Worm (Caenorhabditis elegans) whole organism, L4 larva: ENCODE measurements around the gene chup-1.

Source experiments
- D1046.2 ChIP-seq: fragments of 200-800 bp; sonication (Bioruptor generic); IDR thresholded peaks from 2 replicates; pipeline ENCODE4 v1.3.6; 2022; ENCODE audit warnings: missing genetic modification characterization, missing compliant biosample characterization
- F10B5.3 ChIP-seq: sonication (generic microtip); optimal IDR thresholded peaks from 2 replicates; lab custom pipeline; 2016; ENCODE audit warnings: mild to moderate bottlenecking, missing genetic modification characterization, missing compliant biosample characterization
- F44E2.7 ChIP-seq: fragments of 200-800 bp; sonication (Bioruptor generic); IDR thresholded peaks from 2 replicates; pipeline ENCODE4 v2.1.2; 2022; ENCODE audit warnings: missing genetic modification characterization, missing compliant biosample characterization
- R02D3.7 ChIP-seq: fragments of 150-350 bp; sonication (generic microtip); optimal IDR thresholded peaks from 3 replicates; lab custom pipeline; 2014; ENCODE audit warnings: missing biosample characterization, missing genetic modification characterization
- T26A8.4 ChIP-seq: fragments of 200-800 bp; sonication (Bioruptor generic); IDR thresholded peaks from 2 replicates; pipeline ENCODE4 v1.3.6; 2022; ENCODE audit warnings: missing genetic modification characterization, missing compliant biosample characterization
- Y48G9A.11 ChIP-seq: fragments of 200-800 bp; sonication (Bioruptor generic); IDR thresholded peaks from 2 replicates; pipeline ENCODE4 v1.3.6; 2022; ENCODE audit warnings: missing genetic modification reagents, missing genetic modification characterization, missing compliant biosample characterization
- ZK546.5 ChIP-seq, 2 experiments: sonication (generic microtip); optimal IDR thresholded peaks; 2 replicates each; lab custom pipeline; 2017; ENCODE audit warnings: missing biosample characterization in 2 of 2, missing genetic modification characterization in 2 of 2
- aha-1 ChIP-seq: fragments of 150-350 bp; peaks from one replicate; lab custom pipeline; 2014; ENCODE audit warnings: missing biosample characterization, missing genetic modification characterization
- aly-2 ChIP-seq: sonication (generic microtip); optimal IDR thresholded peaks from 2 replicates; lab custom pipeline; 2018; ENCODE audit warnings: missing biosample characterization, missing genetic modification characterization
- ceh-20 ChIP-seq: fragments of 200-800 bp; sonication (Bioruptor generic); IDR thresholded peaks from 2 replicates; pipeline ENCODE4 v1.3.6; 2022; ENCODE audit warnings: missing genetic modification reagents, missing genetic modification characterization, missing compliant biosample characterization
- ceh-32 ChIP-seq: sonication (generic microtip); optimal IDR thresholded peaks from 2 replicates; lab custom pipeline; 2016; ENCODE audit warnings: mild to moderate bottlenecking, missing genetic modification characterization, missing compliant biosample characterization; ENCODE audit not compliant: poor library complexity
- ceh-44 ChIP-seq: fragments of 200-800 bp; sonication (Bioruptor generic); IDR thresholded peaks from 2 replicates; pipeline ENCODE4 v1.3.6; 2022; ENCODE audit warnings: missing genetic modification reagents, missing genetic modification characterization, missing compliant biosample characterization
- ceh-62 ChIP-seq: sonication (generic microtip); optimal IDR thresholded peaks from 2 replicates; lab custom pipeline; 2017; ENCODE audit warnings: missing biosample characterization, missing genetic modification characterization
- ceh-82 ChIP-seq: sonication (generic microtip); optimal IDR thresholded peaks from 2 replicates; lab custom pipeline; 2017; ENCODE audit warnings: missing biosample characterization, missing genetic modification characterization
- daf-12 ChIP-seq: fragments of 150-350 bp; optimal IDR thresholded peaks from 2 replicates; lab custom pipeline; 2014; ENCODE audit warnings: missing biosample characterization, missing genetic modification reagents, missing genetic modification characterization
- daf-16 ChIP-seq, 3 experiments: sonication (generic microtip); optimal IDR thresholded peaks; 2 replicates each; lab custom pipeline; 2016 to 2017; ENCODE audit warnings: missing genetic modification characterization in 3 of 3, missing genetic modification reagents in 3 of 3, mild to moderate bottlenecking in 2 of 3, missing compliant biosample characterization in 2 of 3, missing biosample characterization in 1 of 3, moderate library complexity in 1 of 3
- daf-19 ChIP-seq: fragments of 200-800 bp; sonication (Bioruptor generic); conservative IDR thresholded peaks from 2 replicates; pipeline ENCODE4 v1.3.6; 2022; ENCODE audit warnings: missing genetic modification characterization, missing compliant biosample characterization
- daf-8 ChIP-seq: fragments of 200-800 bp; sonication (Bioruptor generic); IDR thresholded peaks from 2 replicates; pipeline ENCODE4 v1.3.6; 2022; ENCODE audit warnings: missing genetic modification characterization, missing compliant biosample characterization
- dmd-6 ChIP-seq: fragments of 200-800 bp; sonication (Bioruptor generic); IDR thresholded peaks from 2 replicates; pipeline ENCODE4 v1.3.6; 2022; ENCODE audit warnings: missing genetic modification reagents, missing genetic modification characterization, missing compliant biosample characterization
- dmd-9 ChIP-seq: fragments of 200-800 bp; sonication (Bioruptor generic); IDR thresholded peaks from 2 replicates; pipeline ENCODE4 v1.3.6; 2022; ENCODE audit warnings: missing genetic modification reagents, missing genetic modification characterization, missing compliant biosample characterization
- dpl-1 ChIP-seq: fragments of 150-350 bp; optimal IDR thresholded peaks from 2 replicates; lab custom pipeline; 2014; ENCODE audit warnings: missing biosample characterization, missing genetic modification reagents, missing genetic modification characterization
- dve-1 ChIP-seq: sonication (generic microtip); optimal IDR thresholded peaks from 2 replicates; lab custom pipeline; 2017; ENCODE audit warnings: antibody characterized with exemption, mild to moderate bottlenecking, missing genetic modification characterization, missing compliant biosample characterization; ENCODE audit not compliant: insufficient read depth
- gei-8 ChIP-seq: fragments of 200-800 bp; sonication (Bioruptor generic); optimal IDR thresholded peaks from 2 replicates; lab custom pipeline; 2018; ENCODE audit warnings: mild to moderate bottlenecking, missing genetic modification characterization, missing compliant biosample characterization
- hif-1 ChIP-seq, 2 experiments: sonication (generic microtip); optimal IDR thresholded peaks; 2 replicates each; lab custom pipeline; 2016 to 2017; ENCODE audit warnings: missing compliant biosample characterization in 2 of 2, missing genetic modification characterization in 2 of 2, missing genetic modification reagents in 2 of 2, missing genotype in 2 of 2, mild to moderate bottlenecking in 1 of 2
- hlh-11 ChIP-seq: fragments of 200-800 bp; sonication (Bioruptor generic); optimal IDR thresholded peaks from 2 replicates; lab custom pipeline; 2018; ENCODE audit warnings: mild to moderate bottlenecking, missing genetic modification characterization, missing compliant biosample characterization
- jun-1 ChIP-seq: fragments of 150-350 bp; optimal IDR thresholded peaks from 2 replicates; lab custom pipeline; 2014; ENCODE audit warnings: missing biosample characterization, missing genetic modification reagents, missing genetic modification characterization
- lim-7 ChIP-seq: fragments of 200-800 bp; sonication (Bioruptor generic); IDR thresholded peaks from 2 replicates; pipeline ENCODE4 v1.3.6; 2022; ENCODE audit warnings: missing genetic modification characterization, missing compliant biosample characterization
- lin-1 ChIP-seq: fragments of 200-800 bp; sonication (Bioruptor generic); IDR thresholded peaks from 2 replicates; pipeline ENCODE4 v1.3.6; 2022; ENCODE audit warnings: missing genetic modification reagents, missing genetic modification characterization, missing compliant biosample characterization
- lin-38 ChIP-seq: fragments of 200-800 bp; sonication (Bioruptor generic); IDR thresholded peaks from 2 replicates; pipeline ENCODE4 v1.3.6; 2022; ENCODE audit warnings: missing genetic modification reagents, missing genetic modification characterization, missing compliant biosample characterization
- lir-3 ChIP-seq: sonication (generic microtip); optimal IDR thresholded peaks from 2 replicates; lab custom pipeline; 2016; ENCODE audit warnings: mild to moderate bottlenecking, missing genetic modification characterization, missing compliant biosample characterization
- madf-9 ChIP-seq: fragments of 200-800 bp; sonication (Bioruptor generic); conservative IDR thresholded peaks from 2 replicates; pipeline ENCODE4 v1.3.6; 2022; ENCODE audit warnings: missing genetic modification reagents, missing genetic modification characterization, missing compliant biosample characterization
- mdl-1 ChIP-seq, 2 experiments: fragments of 150-350 bp in 1 of 2; sonication (generic microtip) in 1 of 2; optimal IDR thresholded peaks; 2 replicates each; lab custom pipeline; 2014 to 2017; ENCODE audit warnings: missing biosample characterization in 2 of 2, missing genetic modification characterization in 2 of 2
- mep-1 ChIP-seq: fragments of 150-350 bp; sonication (generic microtip); optimal IDR thresholded peaks from 3 replicates; lab custom pipeline; 2014; ENCODE audit warnings: missing biosample characterization, missing genetic modification characterization
- mxl-2 ChIP-seq: fragments of 200-800 bp; sonication (Bioruptor generic); conservative IDR thresholded peaks from 2 replicates; pipeline ENCODE4 v1.3.6; 2022; ENCODE audit warnings: missing genetic modification reagents, missing genetic modification characterization, missing compliant biosample characterization
- nhr-25 ChIP-seq: sonication (generic microtip); optimal IDR thresholded peaks from 2 replicates; lab custom pipeline; 2017; ENCODE audit warnings: missing genetic modification characterization, mild to moderate bottlenecking, missing compliant biosample characterization, antibody characterized with exemption, moderate library complexity, borderline replicate concordance; ENCODE audit not compliant: insufficient read depth
- nhr-28 ChIP-seq: fragments of 150-350 bp; optimal IDR thresholded peaks from 2 replicates; lab custom pipeline; 2014; ENCODE audit warnings: missing biosample characterization, missing genetic modification characterization
- nhr-42 ChIP-seq: fragments of 200-800 bp; sonication (Bioruptor generic); IDR thresholded peaks from 2 replicates; pipeline ENCODE4 v1.3.6; 2022; ENCODE audit warnings: missing genetic modification characterization, missing compliant biosample characterization
- nhr-76 ChIP-seq: fragments of 150-350 bp; optimal IDR thresholded peaks from 2 replicates; lab custom pipeline; 2014; ENCODE audit warnings: missing biosample characterization, missing genetic modification characterization
- nhr-77 ChIP-seq: fragments of 150-350 bp; optimal IDR thresholded peaks from 2 replicates; lab custom pipeline; 2014; ENCODE audit warnings: missing biosample characterization, missing genetic modification characterization
- php-3 ChIP-seq: fragments of 200-800 bp; sonication (Bioruptor generic); IDR thresholded peaks from 2 replicates; pipeline ENCODE4 v1.3.6; 2022; ENCODE audit warnings: missing genetic modification reagents, missing genetic modification characterization, missing compliant biosample characterization
- sdz-12 ChIP-seq: fragments of 200-800 bp; sonication (Bioruptor generic); optimal IDR thresholded peaks from 2 replicates; lab custom pipeline; 2018; ENCODE audit warnings: mild to moderate bottlenecking, missing genetic modification characterization, missing compliant biosample characterization
- set-16 ChIP-seq: fragments of 200-800 bp; sonication (Bioruptor generic); IDR thresholded peaks from 2 replicates; pipeline ENCODE4 v1.3.6; 2022; ENCODE audit warnings: missing genetic modification reagents, missing genetic modification characterization, missing compliant biosample characterization
- skn-1 ChIP-seq: fragments of 150-350 bp; optimal IDR thresholded peaks from 2 replicates; lab custom pipeline; 2014; ENCODE audit warnings: missing biosample characterization, missing genetic modification characterization
- tra-1 ChIP-seq: fragments of 200-800 bp; sonication (Bioruptor generic); IDR thresholded peaks from 2 replicates; pipeline ENCODE4 v1.3.6; 2022; ENCODE audit warnings: missing genetic modification reagents, missing genetic modification characterization, missing compliant biosample characterization
- unc-130 ChIP-seq: sonication (generic microtip); optimal IDR thresholded peaks from 2 replicates; lab custom pipeline; 2016; ENCODE audit warnings: missing genetic modification reagents, missing genetic modification characterization, missing compliant biosample characterization
- zfp-2 ChIP-seq: sonication (generic microtip); optimal IDR thresholded peaks from 2 replicates; lab custom pipeline; 2016; ENCODE audit warnings: mild to moderate bottlenecking, missing genetic modification characterization, missing compliant biosample characterization
- zip-11 ChIP-seq: fragments of 200-800 bp; sonication (Bioruptor generic); IDR thresholded peaks from 2 replicates; pipeline ENCODE4 v1.3.6; 2022; ENCODE audit warnings: missing genetic modification characterization, missing compliant biosample characterization
- zip-2 ChIP-seq: fragments of 150-350 bp; optimal IDR thresholded peaks from 2 replicates; lab custom pipeline; 2014; ENCODE audit warnings: missing biosample characterization, missing genetic modification characterization
- ztf-11 ChIP-seq: fragments of 150-350 bp; optimal IDR thresholded peaks from 2 replicates; lab custom pipeline; 2014; ENCODE audit warnings: missing biosample characterization, missing genetic modification characterization

The chup-1 gene

ce11 chrX:8811916-8812315 is 20.0 kb downstream of the chup-1 start, which contains the start of gene cnnm-2 (continued):
- TF ChIP-seq skn-1, result no peak
- TF ChIP-seq D1046.2, result no peak

- TF ChIP-seq jun-1 (no peak), nhr-76 (tag; lab: Kevin White, UChicago) (no peak), zfp-2 (no peak), tra-1 (peak; percentile 66; the same call in 1 of the 2 replicates), lin-38 (peak; percentile 34; the same call in 1 of the 2 replicates), lim-7 (peak; percentile 82), zip-2 (tag; lab: Kevin White, UChicago) (no peak), daf-19 (GFP tag; lab: Robert Waterston, UW) (0 out of 2 replicates have a peak, but pooled peaks have one; percentile 45), dpl-1 (GFP tag; lab: Kevin White, UChicago) (no peak), daf-16 (GFP tag; optimal IDR thresholded peaks at IDR 0.05; lab: Kevin White, UChicago) (no peak), daf-16 (tag; optimal IDR thresholded peaks at IDR 0.05; lab: Kevin White, UChicago) (peak; percentile 53), dmd-9 (no peak), ztf-11 (no peak), nhr-25 (tag; lab: Kevin White, UChicago) (no peak), ceh-82 (no peak), mxl-2 (peak; percentile 34; the same call in 1 of the 2 replicates), aha-1 (no peak), F44E2.7 (peak; percentile 89; the same call in 1 of the 2 replicates), daf-8 (no peak), ceh-62 (tag; lab: Kevin White, UChicago) (no peak), sdz-12 (GFP tag; lab: Kevin White, UChicago) (no peak), T26A8.4 (GFP tag; lab: Robert Waterston, UW) (no peak), nhr-28 (tag; lab: Kevin White, UChicago) (peak; percentile 23), aly-2 (tag; lab: Kevin White, UChicago) (no peak), skn-1 (no peak), php-3 (GFP tag; lab: Robert Waterston, UW) (0 out of 2 replicates have a peak, but pooled peaks have one; percentile 41), lin-1 (GFP tag; lab: Robert Waterston, UW) (peak; percentile 35; the same call in 1 of the 2 replicates), nhr-42 (no peak), lir-3 (tag; lab: Kevin White, UChicago) (no peak), set-16 (GFP tag; lab: Robert Waterston, UW) (no peak), D1046.2 (no peak), dmd-6 (GFP tag; lab: Robert Waterston, UW) (peak; percentile 47), mep-1 (tag; lab: Kevin White, UChicago) (peak; percentile 23), zip-11 (GFP tag; lab: Robert Waterston, UW) (no peak), R02D3.7 (tag; lab: Kevin White, UChicago) (no peak), gei-8 (GFP tag; lab: Kevin White, UChicago) (peak; percentile 23), unc-130 (no peak), ceh-32 (no peak), ceh-44 (GFP tag; lab: Robert Waterston, UW) (0 out of 2 replicates have a peak, but pooled peaks have one; percentile 10), nhr-77 (tag; lab: Kevin White, UChicago) (peak; percentile 27), hlh-11 (tag; lab: Kevin White, UChicago) (peak; percentile 12), dve-1 (peak; percentile 57), daf-12 (tag; lab: Kevin White, UChicago) (no peak), ZK546.5 (tag; optimal IDR thresholded peaks at IDR 0.05; lab: Kevin White, UChicago) (no peak), Y48G9A.11 (0 out of 2 replicates have a peak, but pooled peaks have one; percentile 11), madf-9 (peak; percentile 37; the same call in 1 of the 2 replicates), ceh-20 (GFP tag; lab: Robert Waterston, UW) (no peak), mdl-1 (tag; optimal IDR thresholded peaks at IDR 0.05; lab: Kevin White, UChicago) (no peak), F10B5.3 (tag; lab: Kevin White, UChicago) (no peak), hif-1 (tag; optimal IDR thresholded peaks at IDR 0.05; lab: Kevin White, UChicago) (no peak)
These were observed 26.0 kb downstream of the chup-1 start for ce11 chrX:8817929-8818328.
